Worm (Caenorhabditis elegans) whole organism, L4 larva: Measurements from ENCODE around the gene R02D3.8.

Source experiments
- ceh-32 ChIP-seq: sonication (generic microtip); optimal IDR thresholded peaks from 2 replicates; lab custom pipeline; 2016; ENCODE audit warnings: mild to moderate bottlenecking, missing genetic modification characterization, missing compliant biosample characterization; ENCODE audit not compliant: poor library complexity
- dve-1 ChIP-seq: sonication (generic microtip); optimal IDR thresholded peaks from 2 replicates; lab custom pipeline; 2017; ENCODE audit warnings: antibody characterized with exemption, mild to moderate bottlenecking, missing genetic modification characterization, missing compliant biosample characterization; ENCODE audit not compliant: insufficient read depth
- nhr-42 ChIP-seq: fragments of 200-800 bp; sonication (Bioruptor generic); IDR thresholded peaks from 2 replicates; pipeline ENCODE4 v1.3.6; 2022; ENCODE audit warnings: missing genetic modification characterization, missing compliant biosample characterization
- zag-1 ChIP-seq: fragments of 150-350 bp; optimal IDR thresholded peaks from 2 replicates; lab custom pipeline; 2014; ENCODE audit warnings: missing biosample characterization, missing genetic modification characterization
- zip-2 ChIP-seq: fragments of 150-350 bp; optimal IDR thresholded peaks from 2 replicates; lab custom pipeline; 2014; ENCODE audit warnings: missing biosample characterization, missing genetic modification characterization

DNA sequence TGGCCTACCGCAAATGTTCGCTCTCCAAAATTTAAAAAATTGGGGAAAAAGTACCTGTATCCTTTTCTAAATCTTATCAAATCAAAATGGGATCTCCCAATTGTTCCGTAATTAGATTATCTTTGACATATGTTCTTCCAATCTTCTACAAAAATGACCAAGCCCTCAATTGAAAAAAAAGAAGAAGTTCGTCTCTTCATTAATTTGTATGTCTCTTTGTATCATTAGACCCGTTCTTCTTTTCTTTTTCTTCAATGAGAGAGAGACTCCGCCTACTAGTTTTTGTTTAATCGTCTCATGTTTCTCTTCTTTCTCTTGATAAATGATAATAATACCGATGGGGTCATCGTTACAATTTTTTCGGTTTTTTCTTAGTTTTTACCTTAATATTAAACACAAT lies 46.3 kb upstream of the R02D3.8 start:
- TF ChIP-seq ceh-32 (tag; lab: Kevin White, UChicago) (no peak), zip-2 (no peak), nhr-42 (GFP tag; lab: Robert Waterston, UW) (no peak), zag-1 (tag; lab: Kevin White, UChicago) (no peak), dve-1 (tag; lab: Kevin White, UChicago) (no peak)
